Worm (Caenorhabditis elegans) whole organism, L1 larva: ENCODE measurements around the gene D2024.1.

Experiments used
- C04F5.9 ChIP-seq: sonication (generic microtip); optimal IDR thresholded peaks from 2 replicates; lab custom pipeline; 2016; ENCODE audit warnings: missing genetic modification characterization, missing compliant biosample characterization
- C34B4.2 ChIP-seq: sonication (generic microtip); optimal IDR thresholded peaks from 2 replicates; lab custom pipeline; 2017; ENCODE audit warnings: mild to moderate bottlenecking, missing genetic modification characterization, missing compliant biosample characterization
- F16B12.6 ChIP-seq: fragments of 150-350 bp; optimal IDR thresholded peaks from 2 replicates; lab custom pipeline; 2014; ENCODE audit warnings: missing biosample characterization, missing genetic modification characterization
- Y116A8C.19 ChIP-seq: sonication (generic microtip); optimal IDR thresholded peaks from 2 replicates; lab custom pipeline; 2016; ENCODE audit warnings: missing compliant biosample characterization, missing genetic modification characterization, borderline replicate concordance
- alr-1 ChIP-seq: fragments of 200-800 bp; sonication (Bioruptor generic); optimal IDR thresholded peaks from 2 replicates; lab custom pipeline; 2018; ENCODE audit warnings: borderline replicate concordance, mild to moderate bottlenecking, missing genetic modification characterization, missing compliant biosample characterization
- aly-2 ChIP-seq: fragments of 150-350 bp; optimal IDR thresholded peaks from 2 replicates; lab custom pipeline; 2014; ENCODE audit warnings: missing biosample characterization, missing genetic modification characterization
- ama-1 ChIP-seq: fragments of 150-350 bp; optimal IDR thresholded peaks from 2 replicates; lab custom pipeline; 2014
- blmp-1 ChIP-seq: fragments of 150-350 bp; optimal IDR thresholded peaks from 2 replicates; lab custom pipeline; 2014; ENCODE audit warnings: missing biosample characterization, missing genetic modification characterization
- ceh-63 ChIP-seq: fragments of 200-800 bp; sonication (Bioruptor generic); optimal IDR thresholded peaks from 2 replicates; lab custom pipeline; 2018; ENCODE audit warnings: mild to moderate bottlenecking, missing genetic modification characterization, missing compliant biosample characterization
- ceh-88 ChIP-seq: fragments of 200-800 bp; sonication (Bioruptor generic); IDR thresholded peaks from 2 replicates; pipeline ENCODE4 v1.3.6; 2022; ENCODE audit warnings: missing genetic modification characterization, missing compliant biosample characterization
- ceh-90 ChIP-seq: sonication (generic microtip); optimal IDR thresholded peaks from 2 replicates; lab custom pipeline; 2016; ENCODE audit warnings: missing genetic modification characterization, missing compliant biosample characterization
- ces-1 ChIP-seq: fragments of 150-350 bp; optimal IDR thresholded peaks from 2 replicates; lab custom pipeline; 2014; ENCODE audit warnings: missing biosample characterization, missing genetic modification reagents, missing genetic modification characterization
- dpl-1 ChIP-seq, 3 experiments: fragments of 150-350 bp in 2 of 3; sonication (generic microtip) in 1 of 3; optimal IDR thresholded peaks; 2 replicates each; lab custom pipeline; 2014 to 2017; ENCODE audit warnings: missing biosample characterization in 3 of 3, missing genetic modification characterization in 3 of 3, missing genetic modification reagents in 3 of 3
- dsc-1 ChIP-seq: sonication (generic microtip); optimal IDR thresholded peaks from 2 replicates; lab custom pipeline; 2016; ENCODE audit warnings: mild to moderate bottlenecking, missing genetic modification characterization, missing compliant biosample characterization
- efl-3 ChIP-seq: fragments of 200-800 bp; sonication (Bioruptor generic); optimal IDR thresholded peaks from 2 replicates; lab custom pipeline; 2018; ENCODE audit warnings: mild to moderate bottlenecking, missing genetic modification characterization, missing compliant biosample characterization
- egl-13 ChIP-seq: sonication (generic microtip); optimal IDR thresholded peaks from 2 replicates; lab custom pipeline; 2016; ENCODE audit warnings: missing genotype, missing genetic modification reagents, missing genetic modification characterization, missing compliant biosample characterization
- elt-3 ChIP-seq, 6 experiments: fragments of 150-350 bp in 1 of 6; sonication (generic microtip); optimal IDR thresholded peaks; 2 replicates each; lab custom pipeline; 2017 to 2018; ENCODE audit warnings: missing biosample characterization in 6 of 6, missing genetic modification characterization in 6 of 6, inconsistent platforms in 1 of 6
- ets-5 ChIP-seq: fragments of 200-800 bp; sonication (Bioruptor generic); IDR thresholded peaks from 2 replicates; pipeline ENCODE4 v1.3.6; 2022; ENCODE audit warnings: missing genetic modification characterization, missing compliant biosample characterization
- grh-1 ChIP-seq: fragments of 200-800 bp; sonication (Bioruptor generic); IDR thresholded peaks from 2 replicates; pipeline ENCODE4 v1.3.6; 2022; ENCODE audit warnings: missing genetic modification reagents, missing genetic modification characterization, missing compliant biosample characterization
- hlh-17 ChIP-seq: fragments of 200-800 bp; sonication (Bioruptor generic); optimal IDR thresholded peaks from 2 replicates; lab custom pipeline; 2018; ENCODE audit warnings: missing genetic modification characterization, mild to moderate bottlenecking, missing compliant biosample characterization, moderate library complexity, borderline replicate concordance
- hpl-2 ChIP-seq: fragments of 150-350 bp; optimal IDR thresholded peaks from 2 replicates; lab custom pipeline; 2014; ENCODE audit warnings: missing biosample characterization, missing genetic modification reagents, missing genetic modification characterization
- irx-1 ChIP-seq: sonication (generic microtip); optimal IDR thresholded peaks from 2 replicates; lab custom pipeline; 2016; ENCODE audit warnings: missing genetic modification characterization, missing compliant biosample characterization
- lin-15B ChIP-seq: fragments of 150-350 bp; sonication (generic microtip); optimal IDR thresholded peaks from 3 replicates; lab custom pipeline; 2014; ENCODE audit warnings: missing biosample characterization, missing genetic modification characterization
- lin-39 ChIP-seq: fragments of 150-350 bp; optimal IDR thresholded peaks from 2 replicates; lab custom pipeline; 2014; ENCODE audit warnings: missing biosample characterization, missing genetic modification reagents, missing genetic modification characterization
- lir-3 ChIP-seq: sonication (generic microtip); optimal IDR thresholded peaks from 2 replicates; lab custom pipeline; 2016; ENCODE audit warnings: mild to moderate bottlenecking, missing genetic modification characterization, moderate library complexity, missing compliant biosample characterization; ENCODE audit not compliant: poor library complexity
- mab-9 ChIP-seq: fragments of 200-800 bp; sonication (Bioruptor generic); IDR thresholded peaks from 2 replicates; pipeline ENCODE4 v1.3.6; 2022; ENCODE audit warnings: missing genetic modification reagents, missing genetic modification characterization, missing compliant biosample characterization
- mdl-1 ChIP-seq, 2 experiments: fragments of 150-350 bp; optimal IDR thresholded peaks; 2 replicates each; lab custom pipeline; 2014 to 2017; ENCODE audit warnings: missing biosample characterization in 2 of 2, missing genetic modification characterization in 2 of 2, inconsistent platforms in 1 of 2
- mep-1 ChIP-seq: fragments of 150-350 bp; optimal IDR thresholded peaks from 2 replicates; lab custom pipeline; 2014; ENCODE audit warnings: missing biosample characterization, missing genetic modification characterization
- nhr-11 ChIP-seq: fragments of 150-350 bp; optimal IDR thresholded peaks from 2 replicates; lab custom pipeline; 2014; ENCODE audit warnings: missing biosample characterization, missing genetic modification characterization
- nhr-12 ChIP-seq: sonication (generic microtip); optimal IDR thresholded peaks from 2 replicates; lab custom pipeline; 2017; ENCODE audit warnings: missing biosample characterization, missing genetic modification characterization
- nhr-20 ChIP-seq: sonication (generic microtip); optimal IDR thresholded peaks from 2 replicates; lab custom pipeline; 2016; ENCODE audit warnings: mild to moderate bottlenecking, missing genetic modification characterization, missing compliant biosample characterization
- nhr-47 ChIP-seq: sonication (generic microtip); optimal IDR thresholded peaks from 2 replicates; lab custom pipeline; 2016; ENCODE audit warnings: mild to moderate bottlenecking, missing genetic modification characterization, moderate library complexity, missing compliant biosample characterization
- nhr-76 ChIP-seq: sonication (generic microtip); optimal IDR thresholded peaks from 2 replicates; lab custom pipeline; 2017; ENCODE audit warnings: missing biosample characterization, missing genetic modification characterization
- nhr-77 ChIP-seq: fragments of 150-350 bp; optimal IDR thresholded peaks from 2 replicates; lab custom pipeline; 2014; ENCODE audit warnings: missing biosample characterization, missing genetic modification characterization
- nhr-85 ChIP-seq: sonication (generic microtip); peaks from one replicate; lab custom pipeline; 2016; ENCODE audit warnings: missing genetic modification characterization, inconsistent platforms, missing compliant biosample characterization
- nhr-90 ChIP-seq: sonication (generic microtip); optimal IDR thresholded peaks from 2 replicates; lab custom pipeline; 2016; ENCODE audit warnings: mild to moderate bottlenecking, missing genetic modification characterization, missing compliant biosample characterization; ENCODE audit not compliant: poor library complexity
- pax-3 ChIP-seq: fragments of 200-800 bp; sonication (Bioruptor generic); optimal IDR thresholded peaks from 2 replicates; lab custom pipeline; 2018; ENCODE audit warnings: mild to moderate bottlenecking, missing genetic modification characterization, moderate library complexity, missing compliant biosample characterization
- skn-1 ChIP-seq: fragments of 150-350 bp; optimal IDR thresholded peaks from 2 replicates; lab custom pipeline; 2014; ENCODE audit warnings: missing biosample characterization, missing genetic modification characterization
- snpc-4 ChIP-seq: fragments of 150-350 bp; optimal IDR thresholded peaks from 2 replicates; lab custom pipeline; 2014; ENCODE audit warnings: missing biosample characterization, missing genetic modification characterization
- snu-23 ChIP-seq: sonication (generic microtip); optimal IDR thresholded peaks from 2 replicates; lab custom pipeline; 2016; ENCODE audit warnings: missing genetic modification characterization, missing compliant biosample characterization
- sox-4 ChIP-seq: sonication (generic microtip); optimal IDR thresholded peaks from 2 replicates; lab custom pipeline; 2016; ENCODE audit warnings: missing genetic modification characterization, missing compliant biosample characterization
- sptf-1 ChIP-seq: fragments of 150-350 bp; optimal IDR thresholded peaks from 2 replicates; lab custom pipeline; 2014; ENCODE audit warnings: missing biosample characterization, missing genetic modification characterization
- sup-37 ChIP-seq: fragments of 200-800 bp; sonication (Bioruptor generic); optimal IDR thresholded peaks from 2 replicates; lab custom pipeline; 2018; ENCODE audit warnings: mild to moderate bottlenecking, missing genetic modification characterization, missing compliant biosample characterization
- tlp-1 ChIP-seq: fragments of 150-350 bp; optimal IDR thresholded peaks from 2 replicates; lab custom pipeline; 2014; ENCODE audit warnings: missing biosample characterization, missing genetic modification characterization
- unc-130 ChIP-seq: fragments of 150-350 bp; optimal IDR thresholded peaks from 2 replicates; lab custom pipeline; 2017; ENCODE audit warnings: missing biosample characterization, missing genetic modification characterization, inconsistent platforms
- unc-30 ChIP-seq: sonication (generic microtip); optimal IDR thresholded peaks from 2 replicates; lab custom pipeline; 2017; ENCODE audit warnings: missing biosample characterization, missing genetic modification characterization
- unc-62 ChIP-seq: fragments of 150-350 bp; optimal IDR thresholded peaks from 2 replicates; lab custom pipeline; 2014; ENCODE audit warnings: missing biosample characterization, missing genetic modification reagents, missing genetic modification characterization
- vab-15 ChIP-seq: sonication (generic microtip); optimal IDR thresholded peaks from 2 replicates; lab custom pipeline; 2017; ENCODE audit warnings: missing genotype, mild to moderate bottlenecking, missing genetic modification characterization, missing compliant biosample characterization
- zag-1 ChIP-seq: fragments of 150-350 bp; optimal IDR thresholded peaks from 2 replicates; lab custom pipeline; 2014; ENCODE audit warnings: missing biosample characterization, missing genetic modification characterization
- ztf-11 ChIP-seq, 2 experiments: sonication (generic microtip); optimal IDR thresholded peaks; 2 replicates each; lab custom pipeline; 2016 to 2017; ENCODE audit warnings: missing genetic modification characterization in 2 of 2, missing biosample characterization in 1 of 2, missing compliant biosample characterization in 1 of 2
- ztf-4 ChIP-seq: fragments of 150-350 bp; optimal IDR thresholded peaks from 2 replicates; lab custom pipeline; 2014; ENCODE audit warnings: missing biosample characterization, missing genetic modification characterization

Gene D2024.1

ce11 chrIV:7234623-7235022, 12.7 kb upstream of the D2024.1 start:
- TF ChIP-seq nhr-76 (tag; lab: Kevin White, UChicago) (no peak), snu-23 (GFP tag; lab: Kevin White, UChicago) (no peak), nhr-85 (tag; lab: Kevin White, UChicago) (peak; percentile 16), alr-1 (tag; lab: Kevin White, UChicago) (no peak)
- TF ChIP-seq, all 84 proteins: peak for 1

- TF ChIP-seq Y116A8C.19 (no peak), hpl-2 (no peak), skn-1 (tag; lab: Kevin White, UChicago) (no peak), grh-1 (GFP tag; lab: Robert Waterston, UW) (no peak), C04F5.9 (no peak), irx-1 (tag; lab: Kevin White, UChicago) (peak; percentile 49), zag-1 (tag; lab: Kevin White, UChicago) (no peak), pax-3 (tag; lab: Kevin White, UChicago) (no peak), unc-30 (tag; lab: Kevin White, UChicago) (no peak), ama-1 (lab: Kevin White, UChicago) (no peak), ces-1 (GFP tag; lab: Kevin White, UChicago) (no peak), ceh-88 (no peak), nhr-90 (tag; lab: Kevin White, UChicago) (no peak), mab-9 (GFP tag; lab: Robert Waterston, UW) (0 out of 2 replicates have a peak, but pooled peaks have one; percentile 50), F16B12.6 (tag; lab: Kevin White, UChicago) (no peak), lin-15B (tag; lab: Kevin White, UChicago) (no peak), blmp-1 (peak; percentile 56), aly-2 (tag; lab: Kevin White, UChicago) (peak; percentile 0), hlh-17 (GFP tag; lab: Kevin White, UChicago) (no peak), sup-37 (GFP tag; lab: Kevin White, UChicago) (no peak), nhr-20 (peak; percentile 71), nhr-77 (tag; lab: Kevin White, UChicago) (peak; percentile 55), ztf-11 (tag; optimal IDR thresholded peaks at IDR 0.05; lab: Kevin White, UChicago) (no peak), nhr-85 (tag; lab: Kevin White, UChicago) (peak; percentile 73), tlp-1 (no peak), vab-15 (tag; lab: Kevin White, UChicago) (no peak), sox-4 (no peak), egl-13 (peak; percentile 48), ceh-63 (GFP tag; lab: Kevin White, UChicago) (no peak), ceh-90 (no peak), dsc-1 (tag; lab: Kevin White, UChicago) (peak; percentile 53), elt-3 (tag; optimal IDR thresholded peaks at IDR 0.05; lab: Kevin White, UChicago) (peak in 2 of 6 experiments; percentile 67 to 79), nhr-11 (tag; lab: Kevin White, UChicago) (no peak), lin-39 (no peak), alr-1 (tag; lab: Kevin White, UChicago) (no peak), unc-62 (no peak), sptf-1 (tag; lab: Kevin White, UChicago) (no peak), ets-5 (GFP tag; lab: Robert Waterston, UW) (no peak), lir-3 (tag; lab: Kevin White, UChicago) (no peak), ztf-4 (tag; lab: Kevin White, UChicago) (no peak), dpl-1 (GFP tag; optimal IDR thresholded peaks at IDR 0.05; lab: Kevin White, UChicago) (peak; percentile 15 to 37 (median 18)), mep-1 (peak; percentile 55), nhr-12 (tag; lab: Kevin White, UChicago) (no peak), snpc-4 (tag; lab: Kevin White, UChicago) (no peak), nhr-47 (peak; percentile 57), unc-130 (tag; lab: Kevin White, UChicago) (peak; percentile 0), C34B4.2 (no peak), mdl-1 (tag; optimal IDR thresholded peaks at IDR 0.05; lab: Kevin White, UChicago) (peak in 1 of 2 experiments; percentile 47), efl-3 (GFP tag; lab: Kevin White, UChicago) (no peak)
These were observed 11.9 kb upstream of the D2024.1 start for ce11 chrIV:7235382-7235917.
